Fruit fly (Drosophila melanogaster) whole organism, embryonic: Measurements from ENCODE around the gene serp.

Experiments used
- Abd-B ChIP-seq: fragments of 200-800 bp; sonication (Bioruptor generic); optimal IDR thresholded peaks from 2 replicates; lab custom pipeline; 2018; ENCODE audit warnings: missing biosample characterization, mild to moderate bottlenecking, missing genetic modification characterization, moderate library complexity
- Atf6 ChIP-seq: fragments of 200-800 bp; sonication (Bioruptor generic); IDR thresholded peaks from 2 replicates; pipeline ENCODE4 v1.3.6; 2022; ENCODE audit warnings: missing biosample characterization, missing genetic modification characterization
- Awh ChIP-seq: fragments of 200-800 bp; sonication (Bioruptor generic); IDR thresholded peaks from 2 replicates; pipeline ENCODE4, ENCODE4 v1.3.6; 2022; ENCODE audit warnings: missing biosample characterization, missing genetic modification characterization
- B-H1 ChIP-seq: fragments of 200-800 bp; sonication (Bioruptor generic); IDR thresholded peaks from 3 replicates; pipeline ENCODE4 v1.3.6; 2022; ENCODE audit warnings: missing biosample characterization, missing genetic modification characterization
- C15 ChIP-seq: fragments of 200-800 bp; sonication (Bioruptor generic); IDR thresholded peaks from 3 replicates; pipeline ENCODE4 v1.3.6; 2022; ENCODE audit warnings: missing biosample characterization, missing genetic modification characterization
- CG10267 ChIP-seq: fragments of 200-800 bp; sonication (Bioruptor generic); optimal IDR thresholded peaks from 2 replicates; lab custom pipeline; 2018; ENCODE audit warnings: missing biosample characterization, mild to moderate bottlenecking, missing genetic modification characterization, moderate library complexity
- CG10462 ChIP-seq: fragments of 200-800 bp; sonication (Bioruptor generic); optimal IDR thresholded peaks from 2 replicates; lab custom pipeline; 2016; ENCODE audit warnings: missing biosample characterization, missing genetic modification characterization
- CG10979 ChIP-seq: fragments of 200-800 bp; sonication (Bioruptor generic); optimal IDR thresholded peaks from 2 replicates; lab custom pipeline; 2018; ENCODE audit warnings: missing biosample characterization, mild to moderate bottlenecking, missing genetic modification characterization, moderate library complexity
- CG12391 ChIP-seq: fragments of 200-800 bp; sonication (Bioruptor generic); optimal IDR thresholded peaks from 3 replicates; lab custom pipeline; 2018; ENCODE audit warnings: missing biosample characterization, mild to moderate bottlenecking, missing genetic modification characterization, moderate library complexity
- CG13123 ChIP-seq: fragments of 200-800 bp; sonication (Bioruptor generic); optimal IDR thresholded peaks from 2 replicates; lab custom pipeline; 2016; ENCODE audit warnings: missing biosample characterization, missing genetic modification characterization
- CG1529 ChIP-seq: fragments of 200-800 bp; sonication (Bioruptor generic); optimal IDR thresholded peaks from 3 replicates; lab custom pipeline; 2018; ENCODE audit warnings: missing biosample characterization, missing genetic modification characterization
- CG1603 ChIP-seq: fragments of 200-800 bp; sonication (Bioruptor generic); optimal IDR thresholded peaks from 2 replicates; lab custom pipeline; 2019; ENCODE audit warnings: missing biosample characterization, mild to moderate bottlenecking, missing genetic modification characterization, moderate library complexity
- CG1647 ChIP-seq: fragments of 200-800 bp; sonication (Bioruptor generic); optimal IDR thresholded peaks from 3 replicates; lab custom pipeline; 2016; ENCODE audit warnings: missing biosample characterization, missing genetic modification characterization
- CG2199 ChIP-seq: fragments of 200-800 bp; sonication (Bioruptor generic); IDR thresholded peaks from 3 replicates; pipeline ENCODE4 v1.3.6; 2022; ENCODE audit warnings: missing biosample characterization, missing genetic modification characterization
- CG3407 ChIP-seq: fragments of 200-800 bp; sonication (Bioruptor generic); optimal IDR thresholded peaks from 2 replicates; lab custom pipeline; 2018; ENCODE audit warnings: missing biosample characterization, mild to moderate bottlenecking, missing genetic modification characterization
- CG34224 ChIP-seq: fragments of 200-800 bp; sonication (Bioruptor generic); IDR thresholded peaks from 3 replicates; pipeline ENCODE4 v1.3.6; 2022; ENCODE audit warnings: missing biosample characterization, missing genetic modification characterization; ENCODE audit not compliant: partially characterized antibody
- CG42726 ChIP-seq: fragments of 200-800 bp; sonication (Bioruptor generic); IDR thresholded peaks from 2 replicates; pipeline ENCODE4 v1.3.6; 2022; ENCODE audit warnings: missing biosample characterization, missing genetic modification characterization; ENCODE audit not compliant: partially characterized antibody
- CG4854 ChIP-seq: fragments of 200-800 bp; sonication (Bioruptor generic); optimal IDR thresholded peaks from 2 replicates; lab custom pipeline; 2016; ENCODE audit warnings: missing biosample characterization, missing genetic modification characterization, inconsistent platforms
- CG7271 ChIP-seq: fragments of 200-800 bp; sonication (Bioruptor generic); optimal IDR thresholded peaks from 2 replicates; lab custom pipeline; 2018; ENCODE audit warnings: missing biosample characterization, mild to moderate bottlenecking, missing genetic modification characterization, moderate library complexity
- CG9437 ChIP-seq: fragments of 200-800 bp; sonication (Bioruptor generic); optimal IDR thresholded peaks from 2 replicates; lab custom pipeline; 2018; ENCODE audit warnings: missing biosample characterization, mild to moderate bottlenecking, missing genetic modification characterization
- CkIIα-i1 ChIP-seq: fragments of 200-800 bp; sonication (Bioruptor generic); IDR thresholded peaks from 2 replicates; pipeline ENCODE4 v1.3.6; 2022; ENCODE audit warnings: missing biosample characterization, missing genetic modification characterization
- Fer2 ChIP-seq: fragments of 200-800 bp; sonication (Bioruptor generic); optimal IDR thresholded peaks from 2 replicates; lab custom pipeline; 2018; ENCODE audit warnings: missing biosample characterization, mild to moderate bottlenecking, missing genetic modification characterization, moderate library complexity
- GATAe ChIP-seq: fragments of 200-800 bp; sonication (Bioruptor generic); conservative IDR thresholded peaks from 2 replicates; pipeline ENCODE4 v1.3.6; 2022; ENCODE audit warnings: missing biosample characterization, missing genetic modification characterization
- Hand ChIP-seq: fragments of 200-800 bp; sonication (Bioruptor generic); optimal IDR thresholded peaks from 2 replicates; lab custom pipeline; 2017; ENCODE audit warnings: mild to moderate bottlenecking, missing biosample characterization, missing genetic modification reagents, missing genetic modification characterization
- HmgZ ChIP-seq: fragments of 200-800 bp; sonication (Bioruptor generic); optimal IDR thresholded peaks from 2 replicates; lab custom pipeline; 2018; ENCODE audit warnings: missing biosample characterization, mild to moderate bottlenecking, missing genetic modification characterization
- Nf-YA ChIP-seq: fragments of 200-800 bp; sonication (Bioruptor generic); IDR thresholded peaks from 2 replicates; pipeline ENCODE4 v1.3.6; 2022; ENCODE audit warnings: missing biosample characterization, missing genetic modification characterization
- Oli ChIP-seq: fragments of 200-800 bp; sonication (Bioruptor generic); optimal IDR thresholded peaks from 2 replicates; lab custom pipeline; 2018; ENCODE audit warnings: missing biosample characterization, mild to moderate bottlenecking, missing genetic modification characterization, moderate library complexity
- Pdp1 ChIP-seq, 2 experiments: fragments of 200-800 bp; sonication (Bioruptor generic); optimal IDR thresholded peaks; 3 replicates each; lab custom pipeline; 2016; ENCODE audit warnings: missing biosample characterization in 2 of 2, missing genetic modification characterization in 2 of 2, mild to moderate bottlenecking in 1 of 2, moderate library complexity in 1 of 2
- Rfx ChIP-seq: fragments of 200-800 bp; sonication (Bioruptor generic); IDR thresholded peaks from 2 replicates; pipeline ENCODE4 v1.3.6; 2022; ENCODE audit warnings: missing biosample characterization, missing genetic modification characterization
- Spps ChIP-seq: fragments of 200-800 bp; sonication (Bioruptor generic); optimal IDR thresholded peaks from 2 replicates; lab custom pipeline; 2018; ENCODE audit warnings: missing biosample characterization, mild to moderate bottlenecking, missing genetic modification characterization
- Tbp ChIP-seq: fragments of >200 bp; optimal IDR thresholded peaks from 2 replicates; lab custom pipeline; 2018; ENCODE audit warnings: missing biosample characterization, missing genetic modification characterization
- Usf ChIP-seq: fragments of 200-800 bp; sonication (Bioruptor generic); optimal IDR thresholded peaks from 2 replicates; lab custom pipeline; 2017; ENCODE audit warnings: missing genotype, missing biosample characterization, missing genetic modification characterization
- abd-A ChIP-seq: fragments of 200-800 bp; sonication (Bioruptor generic); optimal IDR thresholded peaks from 3 replicates; lab custom pipeline; 2019; ENCODE audit warnings: missing biosample characterization, mild to moderate bottlenecking, missing genetic modification characterization, moderate library complexity
- cato ChIP-seq: fragments of 200-800 bp; sonication (Bioruptor generic); optimal IDR thresholded peaks from 2 replicates; lab custom pipeline; 2016; ENCODE audit warnings: missing biosample characterization, missing genetic modification characterization, borderline replicate concordance
- crol ChIP-seq: fragments of 200-800 bp; sonication (Bioruptor generic); IDR thresholded peaks from 2 replicates; pipeline ENCODE4 v1.3.6; 2022; ENCODE audit warnings: missing biosample characterization, missing genetic modification characterization
- fd3F ChIP-seq: fragments of 200-800 bp; sonication (Bioruptor generic); optimal IDR thresholded peaks from 2 replicates; lab custom pipeline; 2018; ENCODE audit warnings: missing biosample characterization, mild to moderate bottlenecking, missing genetic modification characterization, moderate library complexity
- fd64A ChIP-seq: fragments of 200-800 bp; sonication (Bioruptor generic); optimal IDR thresholded peaks from 3 replicates; lab custom pipeline; 2018; ENCODE audit warnings: missing biosample characterization, mild to moderate bottlenecking, missing genetic modification characterization
- grau ChIP-seq: fragments of 200-800 bp; optimal IDR thresholded peaks from 3 replicates; lab custom pipeline; 2019; ENCODE audit warnings: missing biosample characterization, mild to moderate bottlenecking, missing genetic modification characterization, moderate library complexity
- hb ChIP-seq: fragments of 200-800 bp; sonication (Bioruptor generic); IDR thresholded peaks from 3 replicates; pipeline ENCODE4 v1.3.6; 2022; ENCODE audit warnings: missing biosample characterization, missing genetic modification characterization; ENCODE audit not compliant: partially characterized antibody
- her ChIP-seq: fragments of 200-800 bp; sonication (Bioruptor generic); optimal IDR thresholded peaks from 2 replicates; lab custom pipeline; 2016; ENCODE audit warnings: missing biosample characterization, missing genetic modification characterization
- kni ChIP-seq: fragments of 200-800 bp; sonication (Bioruptor generic); optimal IDR thresholded peaks from 3 replicates; lab custom pipeline; 2017; ENCODE audit warnings: mild to moderate bottlenecking, missing biosample characterization, missing genetic modification reagents, missing genetic modification characterization
- nmo ChIP-seq: fragments of 200-800 bp; sonication (Bioruptor generic); optimal IDR thresholded peaks from 2 replicates; lab custom pipeline; 2018; ENCODE audit warnings: missing biosample characterization, mild to moderate bottlenecking, missing genetic modification characterization, moderate library complexity
- oc ChIP-seq: fragments of 200-800 bp; sonication (Bioruptor generic); optimal IDR thresholded peaks from 2 replicates; lab custom pipeline; 2018; ENCODE audit warnings: missing biosample characterization, mild to moderate bottlenecking, missing genetic modification characterization, moderate library complexity
- pros ChIP-seq: fragments of 200-800 bp; sonication (Bioruptor generic); optimal IDR thresholded peaks from 3 replicates; lab custom pipeline; 2019; ENCODE audit warnings: missing biosample characterization, mild to moderate bottlenecking, missing genetic modification characterization, moderate library complexity
- ranshi ChIP-seq: fragments of 200-800 bp; sonication (Bioruptor generic); IDR thresholded peaks from 2 replicates; pipeline ENCODE4 v1.3.6; 2022; ENCODE audit warnings: missing biosample characterization, missing genetic modification characterization
- ssp ChIP-seq: fragments of 200-800 bp; sonication (Bioruptor generic); IDR thresholded peaks from 2 replicates; pipeline ENCODE4 v1.3.6; 2022; ENCODE audit warnings: missing biosample characterization, missing genetic modification characterization
- tio ChIP-seq: fragments of 200-800 bp; sonication (Bioruptor generic); optimal IDR thresholded peaks from 2 replicates; lab custom pipeline; 2017; ENCODE audit warnings: missing biosample characterization, missing genetic modification characterization, inconsistent platforms
- toy ChIP-seq: fragments of 200-800 bp; sonication (Bioruptor generic); IDR thresholded peaks from 2 replicates; pipeline ENCODE4 v1.3.6; 2022; ENCODE audit warnings: missing biosample characterization, missing genetic modification characterization
- twi ChIP-seq: fragments of 200-800 bp; optimal IDR thresholded peaks from 2 replicates; lab custom pipeline; 2019; ENCODE audit warnings: missing biosample characterization, mild to moderate bottlenecking, missing genetic modification characterization, moderate library complexity
- vvl ChIP-seq: fragments of 200-800 bp; sonication (Bioruptor generic); IDR thresholded peaks from 2 replicates; pipeline ENCODE4 v1.3.6; 2022; ENCODE audit warnings: missing biosample characterization, missing genetic modification characterization
- zfh2 ChIP-seq: fragments of 200-800 bp; sonication (Bioruptor generic); optimal IDR thresholded peaks from 2 replicates; lab custom pipeline; 2016; ENCODE audit warnings: missing biosample characterization, missing genetic modification characterization

serp gene

DNA sequence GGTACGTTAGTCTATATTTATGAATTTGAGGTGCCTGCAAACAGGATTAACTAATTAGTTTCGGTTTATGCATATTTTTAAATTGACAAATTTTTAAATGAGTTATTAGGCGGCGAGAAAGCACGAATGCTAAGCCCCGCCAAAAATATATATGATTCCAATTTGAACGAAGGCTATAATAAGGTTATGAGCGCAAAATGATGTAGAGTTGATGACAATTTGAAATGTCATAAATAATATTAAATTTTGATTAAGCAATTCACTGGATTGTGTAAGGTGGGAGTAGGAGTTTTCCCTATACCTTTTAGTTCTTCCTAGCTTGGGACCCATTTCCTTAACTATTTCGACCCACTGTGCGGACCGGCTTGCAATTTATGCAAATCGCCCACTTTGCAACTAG lies 8.2 kb downstream of the serp start (continued):
- no peak for TF ChIP-seq CG10979 (tag; lab: Kevin White, UChicago)
- peak; percentile 23; the same call in 1 of the 2 replicates for TF ChIP-seq Atf6 (GFP tag; lab: Robert Waterston, UW)
- TF ChIP-seq CG10462 (GFP tag; lab: Kevin White, UChicago) = no peak
- TF ChIP-seq B-H1 (GFP tag; lab: Robert Waterston, UW) = no peak
- TF ChIP-seq Rfx = 0 out of 2 replicates have a peak, but pooled peaks have one; percentile 22
- no peak for TF ChIP-seq CG2199
- no peak for TF ChIP-seq toy (GFP tag; lab: Robert Waterston, UW)
- TF ChIP-seq her (GFP tag; lab: Kevin White, UChicago) = no peak
- TF ChIP-seq ranshi (GFP tag; lab: Robert Waterston, UW) = no peak
- no peak for TF ChIP-seq cato (GFP tag; lab: Kevin White, UChicago)
- no peak for TF ChIP-seq Usf
- no peak for TF ChIP-seq CG34224 (GFP tag; lab: Robert Waterston, UW)
- no peak for TF ChIP-seq fd64A
- TF ChIP-seq hb = no peak
- TF ChIP-seq Oli (tag; lab: Kevin White, UChicago) = peak; percentile 9
- TF ChIP-seq CG1529 = no peak
- peak; percentile 3 for TF ChIP-seq tio (GFP tag; lab: Kevin White, UChicago)
- no peak for TF ChIP-seq CG3407 (GFP tag; lab: Kevin White, UChicago)

DNA sequence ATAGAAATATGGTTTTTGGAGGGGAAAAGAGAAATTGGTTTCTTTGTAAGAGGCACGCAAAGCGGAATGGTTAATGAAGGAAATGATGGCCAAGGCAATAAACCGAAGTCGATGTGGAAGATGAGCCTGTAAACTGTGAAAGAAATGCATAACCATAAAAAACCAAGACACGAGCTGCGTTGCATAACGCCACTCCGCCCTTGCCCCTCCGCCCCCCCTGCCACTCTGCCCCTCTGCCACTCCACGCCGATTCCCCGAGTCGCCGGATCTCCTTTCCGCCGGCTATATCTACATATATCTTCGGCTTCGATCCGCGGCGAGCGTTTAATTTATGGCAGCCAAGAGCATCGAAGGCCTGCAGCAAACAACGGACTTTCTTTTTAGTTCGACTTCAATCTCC lies 9.2 kb downstream of the serp start:
- TF ChIP-seq twi (no peak), C15 (no peak), Fer2 (tag; lab: Kevin White, UChicago) (no peak), oc (tag; lab: Kevin White, UChicago) (peak; percentile 83), nmo (GFP tag; lab: Kevin White, UChicago) (no peak), kni (GFP tag; lab: Kevin White, UChicago) (peak; percentile 48), fd3F (GFP tag; lab: Kevin White, UChicago) (no peak), CG1603 (tag; lab: Kevin White, UChicago) (no peak), CG13123 (GFP tag; lab: Kevin White, UChicago) (no peak), CG4854 (no peak), zfh2 (GFP tag; lab: Kevin White, UChicago) (no peak), pros (peak; percentile 73), ssp (no peak), Pdp1 (GFP tag; optimal IDR thresholded peaks at IDR 0.05; lab: Kevin White, UChicago) (peak in 1 of 2 experiments; percentile 15), GATAe (GFP tag; lab: Robert Waterston, UW) (no peak), Tbp (GFP tag; lab: Kevin White, UChicago) (no peak), vvl (peak; percentile 51; the same call in 1 of the 2 replicates), CG12391 (tag; lab: Kevin White, UChicago) (no peak), HmgZ (tag; lab: Kevin White, UChicago) (no peak), Nf-YA (GFP tag; lab: Robert Waterston, UW) (no peak), CG42726 (no peak), CG7271 (tag; lab: Kevin White, UChicago) (no peak), Hand (no peak), Spps (tag; lab: Kevin White, UChicago) (no peak), CG1647 (no peak), grau (no peak), abd-A (tag; lab: Kevin White, UChicago) (peak; percentile 82), Awh (GFP tag; lab: Robert Waterston, UW) (peak; percentile 38; the same call in 1 of the 2 replicates), Atf6 (GFP tag; lab: Robert Waterston, UW) (no peak), CG9437 (GFP tag; lab: Kevin White, UChicago) (no peak), CG10267 (tag; lab: Kevin White, UChicago) (no peak), crol (GFP tag; lab: Robert Waterston, UW) (peak; percentile 83), CkIIα-i1 (GFP tag; lab: Robert Waterston, UW) (no peak), Abd-B (GFP tag; lab: Kevin White, UChicago) (no peak)
